Fruit fly (Drosophila melanogaster) whole organism, embryonic: ENCODE results near the gene Inx7.

ENCODE experiments used
- Abd-B ChIP-seq: fragments of 200-800 bp; sonication (Bioruptor generic); optimal IDR thresholded peaks from 2 replicates; lab custom pipeline; 2018; ENCODE audit warnings: missing biosample characterization, mild to moderate bottlenecking, missing genetic modification characterization, moderate library complexity
- CG12071 ChIP-seq: fragments of 200-800 bp; sonication (Bioruptor generic); optimal IDR thresholded peaks from 3 replicates; lab custom pipeline; 2018; ENCODE audit warnings: missing biosample characterization, mild to moderate bottlenecking, missing genetic modification characterization
- CG12236 ChIP-seq: fragments of 200-800 bp; sonication (Bioruptor generic); optimal IDR thresholded peaks from 2 replicates; lab custom pipeline; 2016; ENCODE audit warnings: missing biosample characterization, missing genetic modification characterization
- CG12659 ChIP-seq: fragments of 200-800 bp; sonication (Bioruptor generic); optimal IDR thresholded peaks from 3 replicates; lab custom pipeline; 2017; ENCODE audit warnings: mild to moderate bottlenecking, missing biosample characterization, missing genetic modification reagents, missing genetic modification characterization
- CG12769 ChIP-seq: fragments of 200-800 bp; sonication (Bioruptor generic); optimal IDR thresholded peaks from 2 replicates; lab custom pipeline; 2019; ENCODE audit warnings: missing biosample characterization, mild to moderate bottlenecking, missing genetic modification characterization, moderate library complexity
- CG13624 ChIP-seq: fragments of 200-800 bp; sonication (Bioruptor generic); optimal IDR thresholded peaks from 2 replicates; lab custom pipeline; 2016; ENCODE audit warnings: missing biosample characterization, missing genetic modification characterization
- CG15073 ChIP-seq: fragments of 200-800 bp; sonication (Bioruptor generic); optimal IDR thresholded peaks from 2 replicates; lab custom pipeline; 2016; ENCODE audit warnings: missing biosample characterization, missing genetic modification characterization
- CG15479 ChIP-seq: fragments of 200-800 bp; sonication (Bioruptor generic); optimal IDR thresholded peaks from 3 replicates; lab custom pipeline; 2019; ENCODE audit warnings: missing biosample characterization, mild to moderate bottlenecking, missing genetic modification characterization, moderate library complexity
- CG16863 ChIP-seq: fragments of 200-800 bp; sonication (Bioruptor generic); optimal IDR thresholded peaks from 3 replicates; lab custom pipeline; 2016; ENCODE audit warnings: missing biosample characterization, missing genetic modification characterization
- CG2875 ChIP-seq: fragments of 200-800 bp; sonication (Bioruptor generic); optimal IDR thresholded peaks from 2 replicates; lab custom pipeline; 2017; ENCODE audit warnings: missing biosample characterization, mild to moderate bottlenecking, missing genetic modification characterization, missing genetic modification reagents
- CG30403 ChIP-seq: fragments of 200-800 bp; sonication (Bioruptor generic); optimal IDR thresholded peaks from 3 replicates; lab custom pipeline; 2016; ENCODE audit warnings: missing biosample characterization, missing genetic modification characterization
- CG3281 ChIP-seq: fragments of 200-800 bp; sonication (Bioruptor generic); optimal IDR thresholded peaks from 3 replicates; lab custom pipeline; 2017; ENCODE audit warnings: missing biosample characterization, mild to moderate bottlenecking, missing genetic modification characterization
- CG34422 ChIP-seq: fragments of 200-800 bp; sonication (Bioruptor generic); IDR thresholded peaks from 3 replicates; pipeline ENCODE4 v1.3.6; 2022; ENCODE audit warnings: missing biosample characterization, missing genetic modification characterization
- CG4730 ChIP-seq: fragments of 200-800 bp; sonication (Bioruptor generic); IDR thresholded peaks from 2 replicates; pipeline ENCODE4 v1.3.6; 2022; ENCODE audit warnings: missing biosample characterization, missing genetic modification characterization
- CG5953 ChIP-seq: fragments of 200-800 bp; sonication (Bioruptor generic); IDR thresholded peaks from 2 replicates; pipeline ENCODE4 v1.3.6; 2022; ENCODE audit warnings: missing biosample characterization, missing genetic modification characterization
- CG7271 ChIP-seq: fragments of 200-800 bp; sonication (Bioruptor generic); optimal IDR thresholded peaks from 2 replicates; lab custom pipeline; 2018; ENCODE audit warnings: missing biosample characterization, mild to moderate bottlenecking, missing genetic modification characterization, moderate library complexity
- CG7786 ChIP-seq: fragments of 200-800 bp; sonication (Bioruptor generic); optimal IDR thresholded peaks from 2 replicates; lab custom pipeline; 2016; ENCODE audit warnings: missing biosample characterization, missing genetic modification characterization
- CG8765 ChIP-seq: fragments of 200-800 bp; sonication (Bioruptor generic); IDR thresholded peaks from 2 replicates; pipeline ENCODE4 v1.3.6; 2022; ENCODE audit warnings: missing biosample characterization, missing genetic modification characterization
- D19B ChIP-seq: fragments of 200-800 bp; sonication (Bioruptor generic); optimal IDR thresholded peaks from 2 replicates; lab custom pipeline; 2017; ENCODE audit warnings: missing biosample characterization, mild to moderate bottlenecking, missing genetic modification characterization
- Dref ChIP-seq: fragments of 200-800 bp; sonication (Bioruptor generic); IDR thresholded peaks from 2 replicates; pipeline ENCODE4 v1.3.6; 2022; ENCODE audit warnings: missing biosample characterization, missing genetic modification characterization
- Gsc ChIP-seq: fragments of 200-800 bp; sonication (Bioruptor generic); IDR thresholded peaks from 2 replicates; pipeline ENCODE4 v1.3.6; 2022; ENCODE audit warnings: missing biosample characterization, missing genetic modification characterization
- MTF-1 ChIP-seq: fragments of 200-800 bp; sonication (Bioruptor generic); optimal IDR thresholded peaks from 2 replicates; lab custom pipeline; 2018; ENCODE audit warnings: missing biosample characterization, mild to moderate bottlenecking, missing genetic modification characterization, borderline replicate concordance
- Max ChIP-seq: fragments of 200-800 bp; sonication (Bioruptor generic); optimal IDR thresholded peaks from 2 replicates; lab custom pipeline; 2016; ENCODE audit warnings: missing biosample characterization, mild to moderate bottlenecking, missing genetic modification characterization
- Med ChIP-seq: fragments of 200-800 bp; sonication (Bioruptor generic); peaks from one replicate; lab custom pipeline; 2016; ENCODE audit warnings: missing biosample characterization, missing genetic modification characterization, mild to moderate bottlenecking, inconsistent platforms, moderate library complexity
- Nf-YB ChIP-seq: fragments of 200-800 bp; sonication (Bioruptor generic); optimal IDR thresholded peaks from 3 replicates; lab custom pipeline; 2019; ENCODE audit warnings: missing biosample characterization, mild to moderate bottlenecking, missing genetic modification characterization, moderate library complexity
- NfI ChIP-seq: fragments of 200-800 bp; sonication (Bioruptor generic); optimal IDR thresholded peaks from 3 replicates; lab custom pipeline; 2018; ENCODE audit warnings: missing biosample characterization, mild to moderate bottlenecking, missing genetic modification characterization, moderate library complexity
- Rx ChIP-seq: fragments of 200-800 bp; sonication (Bioruptor generic); IDR thresholded peaks from 2 replicates; pipeline ENCODE4 v1.3.6; 2022; ENCODE audit warnings: missing biosample characterization, missing genetic modification characterization
- abd-A ChIP-seq: fragments of 200-800 bp; sonication (Bioruptor generic); optimal IDR thresholded peaks from 3 replicates; lab custom pipeline; 2019; ENCODE audit warnings: missing biosample characterization, mild to moderate bottlenecking, missing genetic modification characterization, moderate library complexity
- ara ChIP-seq: fragments of 200-800 bp; sonication (Bioruptor generic); IDR thresholded peaks from 2 replicates; pipeline ENCODE4 v1.3.6; 2022; ENCODE audit warnings: missing biosample characterization, missing genetic modification characterization
- ash1 ChIP-seq: fragments of 200-800 bp; sonication (Bioruptor generic); optimal IDR thresholded peaks from 2 replicates; lab custom pipeline; 2018; ENCODE audit warnings: missing biosample characterization, mild to moderate bottlenecking, missing genetic modification characterization
- chn ChIP-seq: fragments of 200-800 bp; sonication (Bioruptor generic); optimal IDR thresholded peaks from 2 replicates; lab custom pipeline; 2016; ENCODE audit warnings: missing biosample characterization, missing genetic modification characterization
- crp ChIP-seq, 2 experiments: fragments of 200-800 bp; sonication (Bioruptor generic); optimal IDR thresholded peaks; 2 replicates in 1 of 2; 3 replicates in 1 of 2; lab custom pipeline; 2017; ENCODE audit warnings: missing biosample characterization in 2 of 2, missing genetic modification characterization in 2 of 2, mild to moderate bottlenecking in 1 of 2, moderate library complexity in 1 of 2
- eve ChIP-seq, 2 experiments: fragments of >200 bp; optimal IDR thresholded peaks; 2 replicates each; lab custom pipeline; 2017; ENCODE audit warnings: missing biosample characterization in 2 of 2, missing genetic modification characterization in 2 of 2
- exex ChIP-seq: fragments of 200-800 bp; sonication (Bioruptor generic); optimal IDR thresholded peaks from 4 replicates; lab custom pipeline; 2018; ENCODE audit warnings: missing biosample characterization, mild to moderate bottlenecking, missing genetic modification characterization, moderate library complexity
- eyg ChIP-seq: fragments of 200-800 bp; sonication (Bioruptor generic); optimal IDR thresholded peaks from 3 replicates; lab custom pipeline; 2016; ENCODE audit warnings: missing biosample characterization, missing genetic modification characterization
- gce ChIP-seq: fragments of 200-800 bp; sonication (Bioruptor generic); IDR thresholded peaks from 3 replicates; pipeline ENCODE4 v1.3.6; 2022; ENCODE audit warnings: missing biosample characterization, missing genetic modification characterization
- gt ChIP-seq: fragments of 200-800 bp; sonication (Bioruptor generic); IDR thresholded peaks from 2 replicates; pipeline ENCODE4 v1.3.6; 2022; ENCODE audit warnings: missing biosample characterization, missing genetic modification characterization
- jing ChIP-seq: fragments of 200-800 bp; sonication (Bioruptor generic); optimal IDR thresholded peaks from 2 replicates; lab custom pipeline; 2018; ENCODE audit warnings: missing biosample characterization, mild to moderate bottlenecking, missing genetic modification characterization
- maf-S ChIP-seq: fragments of 200-800 bp; sonication (Bioruptor generic); optimal IDR thresholded peaks from 2 replicates; lab custom pipeline; 2016; ENCODE audit warnings: missing biosample characterization, missing genetic modification characterization
- mld ChIP-seq: fragments of 200-800 bp; sonication (Bioruptor generic); IDR thresholded peaks from 3 replicates; pipeline ENCODE4 v1.3.6; 2022; ENCODE audit warnings: missing biosample characterization, missing genetic modification characterization; ENCODE audit not compliant: partially characterized antibody
- otp ChIP-seq: fragments of 200-800 bp; sonication (Bioruptor generic); IDR thresholded peaks from 3 replicates; pipeline ENCODE4, ENCODE4 v1.3.6; 2022; ENCODE audit warnings: missing biosample characterization, missing genetic modification characterization
- pb ChIP-seq: fragments of 200-800 bp; sonication (Bioruptor generic); optimal IDR thresholded peaks from 3 replicates; lab custom pipeline; 2016; ENCODE audit warnings: missing biosample characterization, missing genetic modification characterization
- ro ChIP-seq: fragments of 200-800 bp; sonication (Bioruptor generic); IDR thresholded peaks from 2 replicates; pipeline ENCODE4 v1.3.6; 2022; ENCODE audit warnings: missing biosample characterization, missing genetic modification characterization
- sens ChIP-seq: fragments of 200-800 bp; sonication (Bioruptor generic); peaks from one replicate; lab custom pipeline; 2016; ENCODE audit warnings: missing biosample characterization, missing genetic modification characterization
- sna ChIP-seq: fragments of 200-800 bp; sonication (Bioruptor generic); IDR thresholded peaks from 2 replicates; pipeline ENCODE4 v1.3.6; 2022; ENCODE audit warnings: missing biosample characterization, missing genetic modification characterization; ENCODE audit not compliant: partially characterized antibody
- zf30C ChIP-seq: fragments of 200-800 bp; sonication (Bioruptor generic); optimal IDR thresholded peaks from 3 replicates; lab custom pipeline; 2018; ENCODE audit warnings: missing biosample characterization, mild to moderate bottlenecking, missing genetic modification characterization

Inx7 gene

dm6 chrX:6996965-6997652 lies 3.7 kb upstream of the Inx7 start (continued):
- TF ChIP-seq maf-S (no peak), Max (GFP tag; lab: Kevin White, UChicago) (no peak), Dref (GFP tag; lab: Robert Waterston, UW) (no peak), CG12236 (no peak), chn (GFP tag; lab: Kevin White, UChicago) (no peak), CG7786 (GFP tag; lab: Kevin White, UChicago) (no peak), Rx (GFP tag; lab: Robert Waterston, UW) (no peak), gce (GFP tag; lab: Robert Waterston, UW) (no peak), gt (GFP tag; lab: Robert Waterston, UW) (no peak), CG12659 (no peak), CG5953 (GFP tag; lab: Robert Waterston, UW) (no peak), CG8765 (GFP tag; lab: Robert Waterston, UW) (no peak), Abd-B (GFP tag; lab: Kevin White, UChicago) (no peak), ara (GFP tag; lab: Robert Waterston, UW) (no peak), CG4730 (GFP tag; lab: Robert Waterston, UW) (no peak), NfI (GFP tag; lab: Kevin White, UChicago) (no peak), CG30403 (GFP tag; lab: Kevin White, UChicago) (no peak), MTF-1 (no peak), CG34422 (GFP tag; lab: Robert Waterston, UW) (no peak), CG3281 (no peak), pb (no peak), otp (GFP tag; lab: Robert Waterston, UW) (no peak)

- TF ChIP-seq zf30C (GFP tag; lab: Kevin White, UChicago) (peak; percentile 73), eve (GFP tag; optimal IDR thresholded peaks at IDR 0.05; lab: Kevin White, UChicago) (peak in 1 of 2 experiments; percentile 2), ash1 (GFP tag; lab: Kevin White, UChicago) (no peak), Med (GFP tag; lab: Kevin White, UChicago) (peak; percentile 67), sens (peak; percentile 13)
Observed at dm6 chrX:6996130-6996529, 2.7 kb upstream of the Inx7 start.

- TF ChIP-seq CG12769 (tag; lab: Kevin White, UChicago) (no peak), Med (GFP tag; lab: Kevin White, UChicago) (peak; percentile 48)
- TF ChIP-seq, all 482 proteins: peak for 1
Observed at dm6 chrX:6995258-6995657, 1.8 kb upstream of the Inx7 start.

dm6 chrX:6994473-6995179 lies 1.2 kb upstream of the Inx7 start:
- TF ChIP-seq Nf-YB = no peak
- TF ChIP-seq ro (GFP tag; lab: Robert Waterston, UW) = no peak
- TF ChIP-seq mld = no peak
- peak; percentile 83 for TF ChIP-seq exex (tag; lab: Kevin White, UChicago)
- TF ChIP-seq crp (GFP tag; optimal IDR thresholded peaks at IDR 0.05; lab: Kevin White, UChicago) = no peak
- TF ChIP-seq sna (GFP tag; lab: Robert Waterston, UW) = no peak
- no peak for TF ChIP-seq CG7271 (tag; lab: Kevin White, UChicago)
- no peak for TF ChIP-seq CG13624 (GFP tag; lab: Kevin White, UChicago)
- no peak for TF ChIP-seq CG2875 (GFP tag; lab: Kevin White, UChicago)
- TF ChIP-seq CG16863 (GFP tag; lab: Kevin White, UChicago) = no peak
- TF ChIP-seq jing (GFP tag; lab: Kevin White, UChicago) = no peak
- TF ChIP-seq eyg (GFP tag; lab: Kevin White, UChicago) = no peak
- TF ChIP-seq Gsc (GFP tag; lab: Robert Waterston, UW) = no peak
- TF ChIP-seq D19B (GFP tag; lab: Kevin White, UChicago) = no peak
- TF ChIP-seq CG15073 = no peak
- no peak for TF ChIP-seq CG12071 (GFP tag; lab: Kevin White, UChicago)
- TF ChIP-seq sens = peak; percentile 60
- no peak for TF ChIP-seq abd-A (tag; lab: Kevin White, UChicago)
- TF ChIP-seq CG15479 = peak; percentile 99
